Fruit fly (Drosophila melanogaster) whole organism, embryonic: ENCODE measurements around the gene Inx5.

Experiments used
- ATbp ChIP-seq: fragments of 200-800 bp; sonication (Bioruptor generic); optimal IDR thresholded peaks from 2 replicates; lab custom pipeline; 2017; ENCODE audit warnings: missing biosample characterization, mild to moderate bottlenecking, missing genetic modification characterization, missing genetic modification reagents
- Awh ChIP-seq: fragments of 200-800 bp; sonication (Bioruptor generic); IDR thresholded peaks from 2 replicates; pipeline ENCODE4, ENCODE4 v1.3.6; 2022; ENCODE audit warnings: missing biosample characterization, missing genetic modification characterization
- CG10209 ChIP-seq: fragments of 200-800 bp; sonication (Bioruptor generic); optimal IDR thresholded peaks from 3 replicates; lab custom pipeline; 2017; ENCODE audit warnings: missing biosample characterization, mild to moderate bottlenecking, missing genetic modification characterization, missing genetic modification reagents
- CG11085 ChIP-seq: fragments of 200-800 bp; sonication (Bioruptor generic); IDR thresholded peaks from 2 replicates; pipeline ENCODE4 v1.3.6; 2022; ENCODE audit warnings: missing biosample characterization, missing genetic modification characterization
- CG11504 ChIP-seq: fragments of 200-800 bp; sonication (Bioruptor generic); optimal IDR thresholded peaks from 3 replicates; lab custom pipeline; 2019; ENCODE audit warnings: missing biosample characterization, mild to moderate bottlenecking, missing genetic modification characterization, moderate library complexity
- CG11695 ChIP-seq: fragments of 200-800 bp; sonication (Bioruptor generic); IDR thresholded peaks from 3 replicates; pipeline ENCODE4 v1.3.6; 2022; ENCODE audit warnings: missing biosample characterization, missing genetic modification characterization
- CG12299 ChIP-seq: fragments of 200-800 bp; sonication (Bioruptor generic); optimal IDR thresholded peaks from 2 replicates; lab custom pipeline; 2018; ENCODE audit warnings: missing biosample characterization, mild to moderate bottlenecking, missing genetic modification characterization
- CG14050 ChIP-seq: fragments of 200-800 bp; sonication (Bioruptor generic); IDR thresholded peaks from 3 replicates; pipeline ENCODE4 v1.3.6; 2022; ENCODE audit warnings: missing biosample characterization, missing genetic modification characterization
- CG14965 ChIP-seq: fragments of 200-800 bp; sonication (Bioruptor generic); optimal IDR thresholded peaks from 2 replicates; lab custom pipeline; 2016; ENCODE audit warnings: missing biosample characterization, missing genetic modification characterization, borderline replicate concordance
- CG1603 ChIP-seq: fragments of 200-800 bp; sonication (Bioruptor generic); optimal IDR thresholded peaks from 2 replicates; lab custom pipeline; 2019; ENCODE audit warnings: missing biosample characterization, mild to moderate bottlenecking, missing genetic modification characterization, moderate library complexity
- CG1792 ChIP-seq: fragments of 200-800 bp; sonication (Bioruptor generic); optimal IDR thresholded peaks from 2 replicates; lab custom pipeline; 2016; ENCODE audit warnings: missing biosample characterization, missing genetic modification characterization
- CG18619 ChIP-seq: fragments of 200-800 bp; sonication (Bioruptor generic); optimal IDR thresholded peaks from 3 replicates; lab custom pipeline; 2017; ENCODE audit warnings: missing biosample characterization, mild to moderate bottlenecking, missing genetic modification characterization
- CG2875 ChIP-seq: fragments of 200-800 bp; sonication (Bioruptor generic); optimal IDR thresholded peaks from 2 replicates; lab custom pipeline; 2017; ENCODE audit warnings: missing biosample characterization, mild to moderate bottlenecking, missing genetic modification characterization, missing genetic modification reagents
- CG31224 ChIP-seq: fragments of 200-800 bp; sonication (Bioruptor generic); IDR thresholded peaks from 2 replicates; pipeline ENCODE4 v1.3.6; 2022; ENCODE audit warnings: missing biosample characterization, missing genetic modification characterization
- CG31365 ChIP-seq: fragments of 200-800 bp; sonication (Bioruptor generic); optimal IDR thresholded peaks from 2 replicates; lab custom pipeline; 2018; ENCODE audit warnings: missing biosample characterization, mild to moderate bottlenecking, missing genetic modification characterization
- CG31388 ChIP-seq: fragments of 200-800 bp; sonication (Bioruptor generic); optimal IDR thresholded peaks from 2 replicates; lab custom pipeline; 2016; ENCODE audit warnings: missing biosample characterization, missing genetic modification characterization
- CG32532 ChIP-seq: fragments of 200-800 bp; sonication (Bioruptor generic); IDR thresholded peaks from 2 replicates; pipeline ENCODE4 v1.3.6; 2022; ENCODE audit warnings: missing biosample characterization, missing genetic modification characterization
- CG33213 ChIP-seq: fragments of 200-800 bp; sonication (Bioruptor generic); optimal IDR thresholded peaks from 3 replicates; lab custom pipeline; 2016; ENCODE audit warnings: missing biosample characterization, missing genetic modification characterization
- CG42726 ChIP-seq: fragments of 200-800 bp; sonication (Bioruptor generic); IDR thresholded peaks from 2 replicates; pipeline ENCODE4 v1.3.6; 2022; ENCODE audit warnings: missing biosample characterization, missing genetic modification characterization; ENCODE audit not compliant: partially characterized antibody
- CG7372 ChIP-seq: fragments of 200-800 bp; sonication (Bioruptor generic); IDR thresholded peaks from 2 replicates; pipeline ENCODE4 v1.3.6; 2022; ENCODE audit warnings: missing biosample characterization, missing genetic modification characterization
- CG8290 ChIP-seq, 3 experiments: fragments of 200-800 bp; sonication (Bioruptor generic); optimal IDR thresholded peaks; 2 replicates each; lab custom pipeline; 2016 to 2019; ENCODE audit warnings: missing biosample characterization in 3 of 3, missing genetic modification characterization in 3 of 3, mild to moderate bottlenecking in 2 of 3, moderate library complexity in 1 of 3
- HLH4C ChIP-seq: fragments of 200-800 bp; sonication (Bioruptor generic); IDR thresholded peaks from 3 replicates; pipeline ENCODE4 v1.3.6; 2022; ENCODE audit warnings: missing biosample characterization, missing genetic modification characterization; ENCODE audit not compliant: partially characterized antibody
- HLHmδ ChIP-seq: fragments of 200-800 bp; sonication (Bioruptor generic); optimal IDR thresholded peaks from 2 replicates; lab custom pipeline; 2018; ENCODE audit warnings: missing biosample characterization, mild to moderate bottlenecking, missing genetic modification characterization, moderate library complexity
- Lpt ChIP-seq: fragments of >200 bp; optimal IDR thresholded peaks from 2 replicates; lab custom pipeline; 2018; ENCODE audit warnings: missing biosample characterization, missing genetic modification characterization
- Med ChIP-seq: fragments of 200-800 bp; sonication (Bioruptor generic); peaks from one replicate; lab custom pipeline; 2016; ENCODE audit warnings: missing biosample characterization, missing genetic modification characterization, mild to moderate bottlenecking, inconsistent platforms, moderate library complexity
- NC2α ChIP-seq: fragments of 200-800 bp; sonication (Bioruptor generic); optimal IDR thresholded peaks from 2 replicates; lab custom pipeline; 2016; ENCODE audit warnings: missing biosample characterization, missing genetic modification characterization
- NFAT ChIP-seq: fragments of 200-800 bp; sonication (Bioruptor generic); IDR thresholded peaks from 2 replicates; pipeline ENCODE4 v1.3.6; 2022; ENCODE audit warnings: missing biosample characterization, missing genetic modification characterization
- Oli ChIP-seq: fragments of 200-800 bp; sonication (Bioruptor generic); optimal IDR thresholded peaks from 2 replicates; lab custom pipeline; 2018; ENCODE audit warnings: missing biosample characterization, mild to moderate bottlenecking, missing genetic modification characterization, moderate library complexity
- Rfx ChIP-seq: fragments of 200-800 bp; sonication (Bioruptor generic); IDR thresholded peaks from 2 replicates; pipeline ENCODE4 v1.3.6; 2022; ENCODE audit warnings: missing biosample characterization, missing genetic modification characterization
- Rx ChIP-seq: fragments of 200-800 bp; sonication (Bioruptor generic); IDR thresholded peaks from 2 replicates; pipeline ENCODE4 v1.3.6; 2022; ENCODE audit warnings: missing biosample characterization, missing genetic modification characterization
- Side ChIP-seq: fragments of 200-800 bp; sonication (Bioruptor generic); optimal IDR thresholded peaks from 2 replicates; lab custom pipeline; 2016; ENCODE audit warnings: missing biosample characterization, missing genetic modification characterization
- Six4 ChIP-seq: fragments of 200-800 bp; sonication (Bioruptor generic); optimal IDR thresholded peaks from 2 replicates; lab custom pipeline; 2016; ENCODE audit warnings: missing biosample characterization, missing genetic modification characterization
- TFAM ChIP-seq: fragments of 200-800 bp; sonication (Bioruptor generic); optimal IDR thresholded peaks from 2 replicates; lab custom pipeline; 2017; ENCODE audit warnings: missing biosample characterization, missing genetic modification characterization, inconsistent platforms
- ase ChIP-seq: fragments of 200-800 bp; sonication (Bioruptor generic); IDR thresholded peaks from 3 replicates; pipeline ENCODE4 v1.3.6; 2022; ENCODE audit warnings: missing biosample characterization, missing genetic modification characterization
- bcd ChIP-seq: fragments of 200-800 bp; sonication (Bioruptor generic); optimal IDR thresholded peaks from 2 replicates; lab custom pipeline; 2017; ENCODE audit warnings: missing biosample characterization, mild to moderate bottlenecking, missing genetic modification characterization
- da ChIP-seq: fragments of 200-800 bp; sonication (Bioruptor generic); optimal IDR thresholded peaks from 2 replicates; lab custom pipeline; 2016; ENCODE audit warnings: missing biosample characterization, missing genetic modification characterization
- disco-r ChIP-seq: fragments of 200-800 bp; sonication (Bioruptor generic); optimal IDR thresholded peaks from 2 replicates; lab custom pipeline; 2016; ENCODE audit warnings: missing biosample characterization, missing genetic modification characterization
- en ChIP-seq: fragments of 200-800 bp; sonication (Bioruptor generic); optimal IDR thresholded peaks from 2 replicates; lab custom pipeline; 2016; ENCODE audit warnings: missing biosample characterization, missing genetic modification characterization
- gce ChIP-seq: fragments of 200-800 bp; sonication (Bioruptor generic); IDR thresholded peaks from 3 replicates; pipeline ENCODE4 v1.3.6; 2022; ENCODE audit warnings: missing biosample characterization, missing genetic modification characterization
- gem ChIP-seq: fragments of 200-800 bp; sonication (Bioruptor generic); optimal IDR thresholded peaks from 2 replicates; lab custom pipeline; 2019; ENCODE audit warnings: missing biosample characterization, mild to moderate bottlenecking, missing genetic modification characterization, moderate library complexity
- her ChIP-seq: fragments of 200-800 bp; sonication (Bioruptor generic); optimal IDR thresholded peaks from 2 replicates; lab custom pipeline; 2016; ENCODE audit warnings: missing biosample characterization, missing genetic modification characterization
- insv ChIP-seq, 2 experiments: fragments of 200-800 bp; sonication (Bioruptor generic); optimal IDR thresholded peaks; 3 replicates each; lab custom pipeline; 2016 to 2018; ENCODE audit warnings: missing biosample characterization in 2 of 2, missing genetic modification characterization in 2 of 2
- lola ChIP-seq, 3 experiments: fragments of >200 bp in 2 of 3; fragments of 200-800 bp in 1 of 3; sonication (Bioruptor generic) in 1 of 3; optimal IDR thresholded peaks; 2 replicates each; lab custom pipeline; 2017 to 2019; ENCODE audit warnings: missing biosample characterization in 3 of 3, missing genetic modification characterization in 3 of 3, mild to moderate bottlenecking in 1 of 3, moderate library complexity in 1 of 3
- nerfin-1 ChIP-seq: fragments of 200-800 bp; sonication (Bioruptor generic); optimal IDR thresholded peaks from 3 replicates; lab custom pipeline; 2019; ENCODE audit warnings: missing biosample characterization, mild to moderate bottlenecking, missing genetic modification characterization, moderate library complexity
- phol ChIP-seq: fragments of 200-800 bp; sonication (Bioruptor generic); optimal IDR thresholded peaks from 3 replicates; lab custom pipeline; 2018; ENCODE audit warnings: missing biosample characterization, mild to moderate bottlenecking, missing genetic modification characterization, moderate library complexity
- prd ChIP-seq, 3 experiments: fragments of >200 bp in 2 of 3; fragments of 200-800 bp in 1 of 3; sonication (Bioruptor generic) in 1 of 3; optimal IDR thresholded peaks in 2 of 3; IDR thresholded peaks in 1 of 3; 2 replicates in 2 of 3; 3 replicates in 1 of 3; pipeline versions ENCODE4 v1.3.6 to Lab custom; 2017 to 2022; ENCODE audit warnings: missing biosample characterization in 1 of 3, missing genetic modification characterization in 1 of 3
- rib ChIP-seq: fragments of 200-800 bp; sonication (Bioruptor generic); IDR thresholded peaks from 2 replicates; pipeline ENCODE4 v1.3.6; 2022; ENCODE audit warnings: missing biosample characterization, missing genetic modification characterization
- ro ChIP-seq: fragments of 200-800 bp; sonication (Bioruptor generic); IDR thresholded peaks from 2 replicates; pipeline ENCODE4 v1.3.6; 2022; ENCODE audit warnings: missing biosample characterization, missing genetic modification characterization
- tgo ChIP-seq: fragments of 200-800 bp; sonication (Bioruptor generic); IDR thresholded peaks from 3 replicates; pipeline ENCODE4 v1.3.6; 2022; ENCODE audit warnings: missing biosample characterization, missing genetic modification characterization
- tio ChIP-seq: fragments of 200-800 bp; sonication (Bioruptor generic); optimal IDR thresholded peaks from 2 replicates; lab custom pipeline; 2017; ENCODE audit warnings: missing biosample characterization, missing genetic modification characterization, inconsistent platforms
- wor ChIP-seq: fragments of 200-800 bp; sonication (Bioruptor generic); IDR thresholded peaks from 2 replicates; pipeline ENCODE4 v1.3.6; 2022; ENCODE audit warnings: missing biosample characterization, missing genetic modification characterization

Gene Inx5

DNA sequence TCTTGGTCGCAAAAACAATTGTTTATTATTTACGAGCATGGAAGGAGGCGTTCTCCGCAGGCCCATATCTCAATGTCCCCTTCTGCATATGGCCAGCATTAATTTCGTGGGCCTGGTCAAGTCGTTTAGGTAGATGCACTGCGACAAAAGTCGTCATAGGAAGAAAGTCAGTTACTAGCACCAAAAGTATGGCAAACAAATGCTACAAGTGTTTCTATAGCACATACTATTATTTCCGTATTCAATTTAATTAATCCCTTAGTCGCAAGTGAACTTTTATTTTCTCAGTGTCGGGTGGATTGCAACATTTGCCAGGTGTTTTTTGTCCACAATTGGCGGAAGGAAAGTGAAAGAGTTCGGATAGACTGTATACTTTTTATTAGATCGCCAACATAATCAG is 2.3 kb upstream of the Inx5 start (continued):
- TF ChIP-seq NC2α, result no peak
- TF ChIP-seq CG8290 (GFP tag; optimal IDR thresholded peaks at IDR 0.05; lab: Kevin White, UChicago), result no peak
- peak in 1 of 2 experiments; percentile 27 for TF ChIP-seq CG8290 (tag; optimal IDR thresholded peaks at IDR 0.05; lab: Kevin White, UChicago)
- 0 out of 2 replicates have a peak, but pooled peaks have one; percentile 19 for TF ChIP-seq Rfx (GFP tag; lab: Robert Waterston, UW)
- TF ChIP-seq gem, result peak; percentile 41
- no peak for TF ChIP-seq CG1792
- no peak for TF ChIP-seq prd (optimal IDR thresholded peaks at IDR 0.05; lab: Kevin White, UChicago)
- peak; percentile 52; the same call in 1 of the 3 replicates for TF ChIP-seq prd (GFP tag; IDR thresholded peaks at IDR 0.05; lab: Robert Waterston, UW)
- no peak for TF ChIP-seq CG14965 (GFP tag; lab: Kevin White, UChicago)
- no peak for TF ChIP-seq en (GFP tag; lab: Kevin White, UChicago)
- TF ChIP-seq HLHmδ (GFP tag; lab: Kevin White, UChicago), result no peak
- no peak for TF ChIP-seq HLH4C (GFP tag; lab: Robert Waterston, UW)
- no peak for TF ChIP-seq CG2875
- no peak for TF ChIP-seq Rx (GFP tag; lab: Robert Waterston, UW)
- TF ChIP-seq CG31388, result no peak
- no peak for TF ChIP-seq insv (GFP tag; optimal IDR thresholded peaks at IDR 0.05; lab: Kevin White, UChicago)
- TF ChIP-seq CG31224 (GFP tag; lab: Robert Waterston, UW), result no peak
- TF ChIP-seq CG14050 (GFP tag; lab: Robert Waterston, UW), result no peak
- TF ChIP-seq CG1603 (tag; lab: Kevin White, UChicago), result peak; percentile 39
- no peak for TF ChIP-seq NFAT (GFP tag; lab: Robert Waterston, UW)
- TF ChIP-seq CG11695 (GFP tag; lab: Robert Waterston, UW), result no peak
- no peak for TF ChIP-seq ase (GFP tag; lab: Robert Waterston, UW)
- peak; percentile 8 for TF ChIP-seq tio (GFP tag; lab: Kevin White, UChicago)
- TF ChIP-seq CG33213, result no peak
- no peak for TF ChIP-seq Side
- TF ChIP-seq nerfin-1 (tag; lab: Kevin White, UChicago), result no peak
- peak; percentile 18 for TF ChIP-seq her (GFP tag; lab: Kevin White, UChicago)
- TF ChIP-seq Six4 (GFP tag; lab: Kevin White, UChicago), result no peak
- TF ChIP-seq ro, result no peak
- TF ChIP-seq phol, result no peak
- TF ChIP-seq Med (GFP tag; lab: Kevin White, UChicago), result peak; percentile 73
- no peak for TF ChIP-seq CG7372 (GFP tag; lab: Robert Waterston, UW)
- TF ChIP-seq lola (GFP tag; optimal IDR thresholded peaks at IDR 0.05; lab: Kevin White, UChicago), result no peak
- no peak for TF ChIP-seq CG32532
- TF ChIP-seq CG12299 (tag; lab: Kevin White, UChicago), result no peak
- TF ChIP-seq bcd (GFP tag; lab: Kevin White, UChicago), result no peak
- no peak for TF ChIP-seq da (GFP tag; lab: Kevin White, UChicago)
- no peak for TF ChIP-seq TFAM
- TF ChIP-seq CG18619 (GFP tag; lab: Kevin White, UChicago), result no peak
- TF ChIP-seq CG11085, result no peak
- no peak for TF ChIP-seq tgo (GFP tag; lab: Robert Waterston, UW)
- TF ChIP-seq CG11504 (tag; lab: Kevin White, UChicago), result peak; percentile 35
- no peak for TF ChIP-seq disco-r (GFP tag; lab: Kevin White, UChicago)
- no peak for TF ChIP-seq Lpt (GFP tag; lab: Kevin White, UChicago)
- TF ChIP-seq ATbp (GFP tag; lab: Kevin White, UChicago), result no peak
- no peak for TF ChIP-seq rib (GFP tag; lab: Robert Waterston, UW)
- no peak for TF ChIP-seq Oli (tag; lab: Kevin White, UChicago)
- no peak for TF ChIP-seq CG10209 (GFP tag; lab: Kevin White, UChicago)
- no peak for TF ChIP-seq wor
- no peak for TF ChIP-seq Awh (GFP tag; lab: Robert Waterston, UW)
- TF ChIP-seq gce, result no peak
- TF ChIP-seq CG42726 (GFP tag; lab: Robert Waterston, UW), result no peak
- TF ChIP-seq CG31365 (tag; lab: Kevin White, UChicago), result no peak
